Worm (Caenorhabditis elegans) whole organism, midembryonic: ENCODE measurements around the gene W03G11.3.

Source experiments
- cog-1 ChIP-seq: sonication (generic microtip); optimal IDR thresholded peaks from 2 replicates; lab custom pipeline; 2016; ENCODE audit warnings: missing genetic modification characterization, missing compliant biosample characterization
- flt-1 ChIP-seq: fragments of 200-800 bp; sonication (Bioruptor generic); IDR thresholded peaks from 2 replicates; pipeline ENCODE4 v1.3.6; 2022; ENCODE audit warnings: missing genetic modification characterization, missing compliant biosample characterization
- med-1 ChIP-seq: sonication (generic microtip); optimal IDR thresholded peaks from 2 replicates; lab custom pipeline; 2017; ENCODE audit warnings: missing genetic modification characterization, mild to moderate bottlenecking, missing compliant biosample characterization, antibody characterized with exemption, missing genetic modification reagents; ENCODE audit not compliant: insufficient read depth
- ref-1 ChIP-seq: fragments of 200-800 bp; sonication (Bioruptor generic); conservative IDR thresholded peaks from 2 replicates; pipeline ENCODE4 v1.3.6; 2022; ENCODE audit warnings: missing genetic modification reagents, missing genetic modification characterization, missing compliant biosample characterization
- ztf-29 ChIP-seq: fragments of 200-800 bp; sonication (Bioruptor generic); IDR thresholded peaks from 2 replicates; pipeline ENCODE4 v1.3.6; 2022; ENCODE audit warnings: missing genetic modification reagents, missing genetic modification characterization, missing compliant biosample characterization

ce11 chrX:12092621-12093020 is 11.0 kb downstream of the W03G11.3 start:
- TF ChIP-seq ztf-29 (no peak), flt-1 (GFP tag; lab: Robert Waterston, UW) (no peak), med-1 (no peak), ref-1 (GFP tag; lab: Robert Waterston, UW) (no peak), cog-1 (tag; lab: Kevin White, UChicago) (no peak)
